Fruit fly (Drosophila melanogaster): ENCODE data around the gene Ubr3.

Ubr3 gene

DNA sequence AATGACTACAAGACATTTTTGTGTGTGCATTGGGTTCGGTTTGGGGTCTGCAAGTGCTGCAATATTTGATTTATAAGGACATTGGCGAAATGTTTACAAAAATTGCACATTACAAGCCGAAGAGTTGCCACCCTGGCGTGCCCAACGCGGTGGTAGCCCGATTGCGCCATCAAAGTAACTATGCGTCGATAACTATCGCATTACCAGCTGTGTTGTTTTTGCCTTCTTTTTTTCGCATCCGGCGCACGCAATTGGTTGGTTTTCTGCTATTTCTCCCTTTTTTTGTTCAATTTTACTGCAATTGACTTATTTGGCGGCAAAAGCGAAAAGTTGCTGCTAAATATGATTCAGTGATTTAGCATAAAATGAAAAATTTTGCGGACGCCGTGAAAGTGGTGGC, 1.0 kb upstream of the Ubr3 start, which contains the start of gene RpS14b:
RpS14b (plus strand) TSS at position 220 of the 400 bp plus-strand sequence.
- TF ChIP-seq foxo (GFP tag; optimal IDR thresholded peaks at IDR 0.05), result peak in 1 of 2 experiments; percentile 67
- TF ChIP-seq usp (GFP tag; optimal IDR thresholded peaks at IDR 0.05), result no peak
- peak; percentile 49 for TF ChIP-seq CG9705 (GFP tag; optimal IDR thresholded peaks at IDR 0.05)
- peak; percentile 92 for TF ChIP-seq Hr83 (GFP tag; optimal IDR thresholded peaks at IDR 0.05; ENCODE audit: poor library complexity, severe bottlenecking)
- no peak for TF ChIP-seq Dif (GFP tag; optimal IDR thresholded peaks at IDR 0.05; ENCODE audit: partially characterized antibody)
- TF ChIP-seq jim (GFP tag; optimal IDR thresholded peaks at IDR 0.05), result peak; percentile 27
- no peak for TF ChIP-seq Vsx2 (GFP tag; optimal IDR thresholded peaks at IDR 0.05; ENCODE audit: partially characterized antibody)
- no peak for TF ChIP-seq Myc (optimal IDR thresholded peaks at IDR 0.05)
- TF ChIP-seq rgr (GFP tag; optimal IDR thresholded peaks at IDR 0.05), result peak; percentile 81
- no peak for TF ChIP-seq CrebA (GFP tag; optimal IDR thresholded peaks at IDR 0.05; ENCODE audit: borderline replicate concordance)
- peak; percentile 30 for TF ChIP-seq CG32264 (GFP tag; optimal IDR thresholded peaks at IDR 0.05)
- peak; percentile 46 for TF ChIP-seq OdsH (GFP tag; optimal IDR thresholded peaks at IDR 0.05)
- peak; percentile 76 for TF ChIP-seq Jra (GFP tag; optimal IDR thresholded peaks at IDR 0.05)
- TF ChIP-seq psq (GFP tag; optimal IDR thresholded peaks at IDR 0.05), result peak; percentile 53
- TF ChIP-seq Hr78 (GFP tag; optimal IDR thresholded peaks at IDR 0.05), result no peak
- TF ChIP-seq Abd-B (GFP tag; optimal IDR thresholded peaks at IDR 0.05), result no peak
- no peak for TF ChIP-seq Dfd (GFP tag; optimal IDR thresholded peaks at IDR 0.05)
- peak; percentile 77 for TF ChIP-seq Hnf4 (GFP tag; optimal IDR thresholded peaks at IDR 0.05)
- no peak for TF ChIP-seq Mio (GFP tag; optimal IDR thresholded peaks at IDR 0.05)
- peak; percentile 69 for TF ChIP-seq br (GFP tag; optimal IDR thresholded peaks at IDR 0.05)
- no peak for TF ChIP-seq brk (GFP tag; optimal IDR thresholded peaks at IDR 0.05)
- no peak for TF ChIP-seq N (GFP tag; optimal IDR thresholded peaks at IDR 0.05)
- TF ChIP-seq HLH106 (tag; optimal IDR thresholded peaks at IDR 0.05), result peak; percentile 50
- no peak for TF ChIP-seq lola (GFP tag; optimal IDR thresholded peaks at IDR 0.05)
- no peak for TF ChIP-seq tai (GFP tag; optimal IDR thresholded peaks at IDR 0.05)
- TF ChIP-seq Rel (GFP tag; optimal IDR thresholded peaks at IDR 0.05), result no peak
- TF ChIP-seq Rel (tag; optimal IDR thresholded peaks at IDR 0.05), result peak; percentile 76
- TF ChIP-seq dmrt93B (GFP tag; optimal IDR thresholded peaks at IDR 0.05), result peak; percentile 66
- TF ChIP-seq h (GFP tag; optimal IDR thresholded peaks at IDR 0.05), result peak; percentile 71
- peak; percentile 74 for TF ChIP-seq Sp1 (GFP tag; optimal IDR thresholded peaks at IDR 0.05)
- peak; percentile 21 for TF ChIP-seq ey (GFP tag; optimal IDR thresholded peaks at IDR 0.05)
- TF ChIP-seq sage (GFP tag; optimal IDR thresholded peaks at IDR 0.05), result peak; percentile 27
- TF ChIP-seq woc (GFP tag; optimal IDR thresholded peaks at IDR 0.05), result no peak
- peak; percentile 50 for TF ChIP-seq fru (GFP tag; optimal IDR thresholded peaks at IDR 0.05)
- TF ChIP-seq pan (optimal IDR thresholded peaks at IDR 0.05), result no peak
- TF ChIP-seq dl (GFP tag; optimal IDR thresholded peaks at IDR 0.05; ENCODE audit: insufficient read depth in 1 of 2, partially characterized antibody in 2 of 2), result no peak
- TF ChIP-seq GATAd (GFP tag; optimal IDR thresholded peaks at IDR 0.05), result no peak
- peak; percentile 58 for TF ChIP-seq dsf (GFP tag; optimal IDR thresholded peaks at IDR 0.05; ENCODE audit: borderline replicate concordance)
- peak; percentile 51 for TF ChIP-seq sv (GFP tag; optimal IDR thresholded peaks at IDR 0.05)

dm6 chrX:7937588-7938481, 2.1 kb downstream of the Ubr3 start:
- TF ChIP-seq woc (GFP tag; optimal IDR thresholded peaks at IDR 0.05) (peak; percentile 75), Dif (GFP tag; optimal IDR thresholded peaks at IDR 0.05; ENCODE audit: partially characterized antibody) (peak; percentile 34), Dfd (GFP tag; optimal IDR thresholded peaks at IDR 0.05) (no peak), sage (GFP tag; optimal IDR thresholded peaks at IDR 0.05) (no peak), Hr78 (GFP tag; optimal IDR thresholded peaks at IDR 0.05) (no peak), ey (GFP tag; optimal IDR thresholded peaks at IDR 0.05) (peak; percentile 71), N (GFP tag; optimal IDR thresholded peaks at IDR 0.05) (peak; percentile 64), sv (GFP tag; optimal IDR thresholded peaks at IDR 0.05) (peak; percentile 56), Hnf4 (GFP tag; optimal IDR thresholded peaks at IDR 0.05) (peak; percentile 16), Rel (GFP tag; optimal IDR thresholded peaks at IDR 0.05) (no peak), Rel (tag; optimal IDR thresholded peaks at IDR 0.05) (peak; percentile 53), CG9705 (GFP tag; optimal IDR thresholded peaks at IDR 0.05) (peak; percentile 41), brk (GFP tag; optimal IDR thresholded peaks at IDR 0.05) (no peak), CG32264 (GFP tag; optimal IDR thresholded peaks at IDR 0.05) (peak; percentile 69), Myc (optimal IDR thresholded peaks at IDR 0.05) (no peak), Sp1 (GFP tag; optimal IDR thresholded peaks at IDR 0.05) (peak; percentile 77), h (GFP tag; optimal IDR thresholded peaks at IDR 0.05) (peak; percentile 70), pan (optimal IDR thresholded peaks at IDR 0.05) (no peak), dl (GFP tag; optimal IDR thresholded peaks at IDR 0.05; ENCODE audit: insufficient read depth in 1 of 2, partially characterized antibody in 2 of 2) (peak in 1 of 2 experiments; percentile 23), Vsx2 (GFP tag; optimal IDR thresholded peaks at IDR 0.05; ENCODE audit: partially characterized antibody) (no peak), br (GFP tag; optimal IDR thresholded peaks at IDR 0.05) (peak; percentile 71), psq (GFP tag; optimal IDR thresholded peaks at IDR 0.05) (peak; percentile 58), dsf (GFP tag; optimal IDR thresholded peaks at IDR 0.05; ENCODE audit: borderline replicate concordance) (no peak), fru (GFP tag; optimal IDR thresholded peaks at IDR 0.05) (peak; percentile 87), foxo (GFP tag; optimal IDR thresholded peaks at IDR 0.05) (peak in 1 of 2 experiments; percentile 80), rgr (GFP tag; optimal IDR thresholded peaks at IDR 0.05) (peak; percentile 54), Mio (GFP tag; optimal IDR thresholded peaks at IDR 0.05) (no peak), GATAd (GFP tag; optimal IDR thresholded peaks at IDR 0.05) (no peak), usp (GFP tag; optimal IDR thresholded peaks at IDR 0.05) (no peak), tai (GFP tag; optimal IDR thresholded peaks at IDR 0.05) (no peak), Jra (GFP tag; optimal IDR thresholded peaks at IDR 0.05) (peak; percentile 59), OdsH (GFP tag; optimal IDR thresholded peaks at IDR 0.05) (peak; percentile 66), jim (GFP tag; optimal IDR thresholded peaks at IDR 0.05) (no peak), CrebA (GFP tag; optimal IDR thresholded peaks at IDR 0.05; ENCODE audit: borderline replicate concordance) (no peak), HLH106 (tag; optimal IDR thresholded peaks at IDR 0.05) (peak; percentile 74), Hr83 (GFP tag; optimal IDR thresholded peaks at IDR 0.05; ENCODE audit: poor library complexity, severe bottlenecking) (peak; percentile 52), dmrt93B (GFP tag; optimal IDR thresholded peaks at IDR 0.05) (peak; percentile 75), Abd-B (GFP tag; optimal IDR thresholded peaks at IDR 0.05) (no peak), lola (GFP tag; optimal IDR thresholded peaks at IDR 0.05) (no peak)

Data from whole organism, wandering third instar larva.